Worm (Caenorhabditis elegans): ENCODE measurements around the gene mrps-18C.

DNA sequence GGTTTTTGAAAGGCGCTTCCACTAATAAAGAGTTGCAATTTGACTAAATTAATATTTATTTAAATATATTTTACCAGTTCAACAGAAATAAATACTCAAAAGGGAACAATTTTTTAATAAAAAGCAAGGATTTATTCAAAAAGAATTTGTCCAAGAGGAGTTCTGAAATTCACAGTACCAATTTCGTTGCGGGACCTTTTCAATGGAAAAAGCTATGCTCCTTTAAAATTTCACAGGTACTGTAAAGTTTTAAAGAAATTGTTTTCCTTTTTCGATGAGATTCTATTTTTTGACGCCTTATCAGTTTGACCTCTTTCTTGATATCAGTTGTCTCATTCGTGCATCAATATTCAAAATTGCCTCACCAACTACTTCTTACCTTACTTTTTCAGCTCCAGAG is 35.1 kb upstream of the mrps-18C start, which contains the start of gene tag-340:
- TF ChIP-seq F52B5.7 (tag; optimal IDR thresholded peaks at IDR 0.05): no peak
- no peak for TF ChIP-seq Y79H2A.3 (GFP tag; conservative IDR thresholded peaks at IDR 0.05)
- no peak for TF ChIP-seq ceh-27 (GFP tag; optimal IDR thresholded peaks at IDR 0.05)
- TF ChIP-seq K12H6.12 (tag; optimal IDR thresholded peaks at IDR 0.05): no peak
- no peak for TF ChIP-seq nhr-179 (tag; optimal IDR thresholded peaks at IDR 0.05)
- TF ChIP-seq pha-4 (tag; optimal IDR thresholded peaks at IDR 0.05): no peak
- no peak for TF ChIP-seq snpc-4 (GFP tag; optimal IDR thresholded peaks at IDR 0.05)
- no peak for TF ChIP-seq snpc-4 (tag; optimal IDR thresholded peaks at IDR 0.05)
- TF ChIP-seq hlh-12 (tag; optimal IDR thresholded peaks at IDR 0.05): no peak
- no peak for TF ChIP-seq unc-62 (GFP tag; optimal IDR thresholded peaks at IDR 0.05)
- TF ChIP-seq nhr-80 (tag; optimal IDR thresholded peaks at IDR 0.05): no peak

All from whole organism, young adult.